Worm (Caenorhabditis elegans) whole organism, young adult: Measurements from ENCODE around the gene com-1.

Experiments used
- B0336.3 ChIP-seq: fragments of 200-800 bp; sonication (Bioruptor generic); IDR thresholded peaks from 2 replicates; pipeline ENCODE4 v1.3.6; 2022; ENCODE audit warnings: missing genetic modification characterization, missing compliant biosample characterization
- F22D6.2 ChIP-seq: sonication (generic microtip); optimal IDR thresholded peaks from 2 replicates; lab custom pipeline; 2016; ENCODE audit warnings: mild to moderate bottlenecking, missing genetic modification characterization, missing compliant biosample characterization
- F49E8.2 ChIP-seq: sonication (generic microtip); optimal IDR thresholded peaks from 3 replicates; lab custom pipeline; 2017; ENCODE audit warnings: missing genetic modification characterization, mild to moderate bottlenecking, missing compliant biosample characterization, antibody characterized with exemption, moderate library complexity; ENCODE audit not compliant: insufficient read depth
- F55B11.4 ChIP-seq: sonication (generic microtip); optimal IDR thresholded peaks from 2 replicates; lab custom pipeline; 2016; ENCODE audit warnings: missing compliant biosample characterization, missing genetic modification characterization, borderline replicate concordance; ENCODE audit not compliant: insufficient read depth
- F57A8.1 ChIP-seq: fragments of 200-800 bp; sonication (Bioruptor generic); optimal IDR thresholded peaks from 2 replicates; lab custom pipeline; 2018; ENCODE audit warnings: mild to moderate bottlenecking, missing genetic modification characterization, moderate library complexity, missing compliant biosample characterization
- K12H6.12 ChIP-seq: fragments of 200-800 bp; sonication (Bioruptor generic); optimal IDR thresholded peaks from 2 replicates; lab custom pipeline; 2018; ENCODE audit warnings: mild to moderate bottlenecking, missing genetic modification characterization, missing compliant biosample characterization
- Y53F4B.3 ChIP-seq: fragments of 200-800 bp; sonication (Bioruptor generic); IDR thresholded peaks from 2 replicates; pipeline ENCODE4 v1.3.6; 2022; ENCODE audit warnings: missing genetic modification reagents, missing genetic modification characterization, missing compliant biosample characterization
- ama-1 ChIP-seq, 3 experiments: fragments of 150-350 bp in 1 of 3; sonication (generic microtip) in 2 of 3; optimal IDR thresholded peaks; 2 replicates each; lab custom pipeline; 2014 to 2018; ENCODE audit warnings: missing biosample characterization in 2 of 3, missing genetic modification characterization in 2 of 3, missing genetic modification reagents in 2 of 3
- aptf-3 ChIP-seq: fragments of 200-800 bp; sonication (Bioruptor generic); IDR thresholded peaks from 2 replicates; pipeline ENCODE4 v1.3.6; 2022; ENCODE audit warnings: missing genetic modification characterization, missing compliant biosample characterization
- atf-7 ChIP-seq: sonication (generic microtip); optimal IDR thresholded peaks from 2 replicates; lab custom pipeline; 2017; ENCODE audit warnings: mild to moderate bottlenecking, missing genetic modification characterization, missing compliant biosample characterization
- bed-1 ChIP-seq: fragments of 200-800 bp; sonication (Bioruptor generic); IDR thresholded peaks from 2 replicates; pipeline ENCODE4 v1.3.6; 2022; ENCODE audit warnings: missing genetic modification reagents, missing genetic modification characterization, missing compliant biosample characterization
- bed-2 ChIP-seq: fragments of 200-800 bp; sonication (Bioruptor generic); IDR thresholded peaks from 2 replicates; pipeline ENCODE4 v1.3.6; 2022; ENCODE audit warnings: missing genetic modification reagents, missing genetic modification characterization, missing compliant biosample characterization
- ccch-3 ChIP-seq: fragments of 200-800 bp; sonication (Bioruptor generic); optimal IDR thresholded peaks from 2 replicates; lab custom pipeline; 2018; ENCODE audit warnings: mild to moderate bottlenecking, missing genetic modification characterization, missing compliant biosample characterization
- ceh-58 ChIP-seq: fragments of 200-800 bp; sonication (Bioruptor generic); IDR thresholded peaks from 2 replicates; pipeline ENCODE4 v1.3.6; 2022; ENCODE audit warnings: missing genetic modification characterization, missing compliant biosample characterization
- ceh-79 ChIP-seq: sonication (generic microtip); optimal IDR thresholded peaks from 2 replicates; lab custom pipeline; 2017; ENCODE audit warnings: mild to moderate bottlenecking, missing genetic modification characterization, missing compliant biosample characterization
- dpl-1 ChIP-seq: fragments of 150-350 bp; optimal IDR thresholded peaks from 2 replicates; lab custom pipeline; 2014; ENCODE audit warnings: missing biosample characterization, missing genetic modification reagents, missing genetic modification characterization
- efl-1 ChIP-seq: fragments of 150-350 bp; optimal IDR thresholded peaks from 2 replicates; lab custom pipeline; 2014; ENCODE audit warnings: missing biosample characterization, missing genetic modification reagents, missing genetic modification characterization
- egl-18 ChIP-seq: fragments of 200-800 bp; sonication (Bioruptor generic); IDR thresholded peaks from 2 replicates; pipeline ENCODE4 v1.3.6; 2022; ENCODE audit warnings: missing genetic modification reagents, missing genetic modification characterization, missing compliant biosample characterization
- egrh-3 ChIP-seq: fragments of 200-800 bp; sonication (Bioruptor generic); IDR thresholded peaks from 2 replicates; pipeline ENCODE4 v1.3.6; 2022; ENCODE audit warnings: missing genetic modification reagents, missing genetic modification characterization, missing compliant biosample characterization
- ekl-4 ChIP-seq: fragments of 200-800 bp; sonication (Bioruptor generic); IDR thresholded peaks from 2 replicates; pipeline ENCODE4 v1.3.6; 2022; ENCODE audit warnings: missing genetic modification reagents, missing genetic modification characterization, missing compliant biosample characterization
- fkh-3 ChIP-seq: sonication (generic microtip); optimal IDR thresholded peaks from 2 replicates; lab custom pipeline; 2016; ENCODE audit warnings: mild to moderate bottlenecking, missing genetic modification characterization, missing compliant biosample characterization
- gei-17 ChIP-seq: fragments of 200-800 bp; sonication (Bioruptor generic); optimal IDR thresholded peaks from 2 replicates; lab custom pipeline; 2018; ENCODE audit warnings: mild to moderate bottlenecking, missing genetic modification characterization, missing compliant biosample characterization
- hlh-12 ChIP-seq: sonication (generic microtip); optimal IDR thresholded peaks from 2 replicates; lab custom pipeline; 2016; ENCODE audit warnings: missing genetic modification characterization, missing compliant biosample characterization
- hmg-1.2 ChIP-seq: fragments of 200-800 bp; sonication (Bioruptor generic); IDR thresholded peaks from 2 replicates; pipeline ENCODE4 v1.3.6; 2022; ENCODE audit warnings: missing genetic modification reagents, missing genetic modification characterization, missing compliant biosample characterization
- hrde-1 ChIP-seq: sonication (generic microtip); optimal IDR thresholded peaks from 2 replicates; lab custom pipeline; 2016; ENCODE audit warnings: missing genetic modification characterization, mild to moderate bottlenecking, missing compliant biosample characterization, moderate library complexity, missing genotype, missing genetic modification reagents, borderline replicate concordance
- lag-1 ChIP-seq: fragments of 200-800 bp; sonication (Bioruptor generic); IDR thresholded peaks from 2 replicates; pipeline ENCODE4 v1.3.6; 2022; ENCODE audit warnings: missing genetic modification reagents, missing genetic modification characterization, missing compliant biosample characterization
- let-526 ChIP-seq: fragments of 200-800 bp; sonication (Bioruptor generic); IDR thresholded peaks from 2 replicates; pipeline ENCODE4 v1.3.6; 2022; ENCODE audit warnings: missing genetic modification reagents, missing genetic modification characterization, missing compliant biosample characterization
- let-607 ChIP-seq, 2 experiments: fragments of 200-800 bp in 1 of 2; sonication (Bioruptor generic) in 1 of 2; sonication (generic microtip) in 1 of 2; optimal IDR thresholded peaks; 2 replicates each; lab custom pipeline; 2016 to 2018; ENCODE audit warnings: mild to moderate bottlenecking in 2 of 2, missing compliant biosample characterization in 2 of 2, missing genetic modification characterization in 2 of 2, moderate library complexity in 2 of 2, missing genotype in 1 of 2
- lin-26 ChIP-seq: fragments of 200-800 bp; sonication (Bioruptor generic); IDR thresholded peaks from 2 replicates; pipeline ENCODE4 v1.3.6; 2022; ENCODE audit warnings: missing genetic modification reagents, missing genetic modification characterization, missing compliant biosample characterization
- lsy-27 ChIP-seq: sonication (generic microtip); optimal IDR thresholded peaks from 2 replicates; lab custom pipeline; 2017; ENCODE audit warnings: missing genetic modification characterization, mild to moderate bottlenecking, missing compliant biosample characterization, antibody characterized with exemption, missing genotype, borderline replicate concordance; ENCODE audit not compliant: insufficient read depth
- mes-4 ChIP-seq: sonication (generic microtip); optimal IDR thresholded peaks from 2 replicates; lab custom pipeline; 2016; ENCODE audit warnings: missing genotype, missing genetic modification characterization, missing compliant biosample characterization
- nhr-120 ChIP-seq: fragments of 200-800 bp; sonication (Bioruptor generic); IDR thresholded peaks from 2 replicates; pipeline ENCODE4 v1.3.6; 2022; ENCODE audit warnings: missing genetic modification characterization, missing compliant biosample characterization
- pha-4 ChIP-seq: fragments of 150-350 bp; sonication (generic microtip); optimal IDR thresholded peaks from 2 replicates; lab custom pipeline; 2014; ENCODE audit warnings: missing biosample characterization, missing genetic modification reagents, missing genetic modification characterization
- rpc-1 ChIP-seq, 2 experiments: fragments of 150-350 bp in 1 of 2; sonication (generic microtip) in 1 of 2; optimal IDR thresholded peaks; 2 replicates each; lab custom pipeline; 2014 to 2018; ENCODE audit warnings: missing biosample characterization in 1 of 2, missing genetic modification characterization in 1 of 2, missing genetic modification reagents in 1 of 2, missing genotype in 1 of 2
- sdz-38 ChIP-seq: sonication (generic microtip); optimal IDR thresholded peaks from 2 replicates; lab custom pipeline; 2016; ENCODE audit warnings: missing genotype, missing genetic modification characterization, missing compliant biosample characterization
- sea-2 ChIP-seq: fragments of 200-800 bp; sonication (Bioruptor generic); IDR thresholded peaks from 2 replicates; pipeline ENCODE4 v1.3.6; 2022; ENCODE audit warnings: missing genetic modification characterization, missing compliant biosample characterization
- sptf-2 ChIP-seq: fragments of 200-800 bp; sonication (Bioruptor generic); optimal IDR thresholded peaks from 2 replicates; lab custom pipeline; 2018; ENCODE audit warnings: mild to moderate bottlenecking, missing genetic modification characterization, missing compliant biosample characterization
- xnd-1 ChIP-seq: sonication (generic microtip); optimal IDR thresholded peaks from 2 replicates; lab custom pipeline; 2016; ENCODE audit warnings: missing genotype, missing genetic modification reagents, missing genetic modification characterization, missing compliant biosample characterization
- zfh-2 ChIP-seq: fragments of 200-800 bp; sonication (Bioruptor generic); conservative IDR thresholded peaks from 2 replicates; pipeline ENCODE4 v1.3.6; 2022; ENCODE audit warnings: missing genetic modification reagents, missing genetic modification characterization, missing compliant biosample characterization
- ztf-25 ChIP-seq: fragments of 200-800 bp; sonication (Bioruptor generic); IDR thresholded peaks from 2 replicates; pipeline ENCODE4 v1.3.6; 2022; ENCODE audit warnings: missing genetic modification reagents, missing genetic modification characterization, missing compliant biosample characterization
- ztf-28 ChIP-seq: fragments of 200-800 bp; sonication (Bioruptor generic); IDR thresholded peaks from 2 replicates; pipeline ENCODE4 v1.3.6; 2022; ENCODE audit warnings: missing genetic modification reagents, missing genetic modification characterization, missing compliant biosample characterization
- ztf-3 ChIP-seq: fragments of 200-800 bp; sonication (Bioruptor generic); optimal IDR thresholded peaks from 2 replicates; lab custom pipeline; 2018; ENCODE audit warnings: mild to moderate bottlenecking, missing genetic modification characterization, missing compliant biosample characterization

com-1 gene

ce11 chrIII:10877542-10877941 is 18.6 kb upstream of the com-1 start (continued):
- TF ChIP-seq ztf-3 (GFP tag; lab: Kevin White, UChicago) (no peak), egl-18 (no peak), ceh-58 (GFP tag; lab: Robert Waterston, UW) (no peak), sea-2 (GFP tag; lab: Robert Waterston, UW) (no peak), hrde-1 (no peak), F22D6.2 (tag; lab: Kevin White, UChicago) (no peak), ztf-25 (GFP tag; lab: Robert Waterston, UW) (no peak), aptf-3 (GFP tag; lab: Robert Waterston, UW) (no peak), B0336.3 (GFP tag; lab: Robert Waterston, UW) (peak; percentile 70), F57A8.1 (no peak), atf-7 (tag; lab: Kevin White, UChicago) (no peak), sptf-2 (GFP tag; lab: Kevin White, UChicago) (no peak), lsy-27 (tag; lab: Kevin White, UChicago) (no peak), efl-1 (GFP tag; lab: Kevin White, UChicago) (peak; percentile 71), ekl-4 (no peak), bed-1 (GFP tag; lab: Robert Waterston, UW) (no peak), ztf-28 (0 out of 2 replicates have a peak, but pooled peaks have one; percentile 48), gei-17 (no peak), mes-4 (tag; lab: Kevin White, UChicago) (no peak), xnd-1 (peak; percentile 99), zfh-2 (GFP tag; lab: Robert Waterston, UW) (no peak), ccch-3 (no peak), hmg-1.2 (GFP tag; lab: Robert Waterston, UW) (0 out of 2 replicates have a peak, but pooled peaks have one; percentile 31), let-607 (tag; optimal IDR thresholded peaks at IDR 0.05; lab: Kevin White, UChicago) (no peak), sdz-38 (tag; lab: Kevin White, UChicago) (no peak), F49E8.2 (tag; lab: Kevin White, UChicago) (peak; percentile 74), K12H6.12 (tag; lab: Kevin White, UChicago) (no peak), F55B11.4 (tag; lab: Kevin White, UChicago) (no peak), egrh-3 (GFP tag; lab: Robert Waterston, UW) (no peak), nhr-120 (GFP tag; lab: Robert Waterston, UW) (no peak), ceh-79 (no peak), rpc-1 (optimal IDR thresholded peaks at IDR 0.05; lab: Kevin White, UChicago) (no peak), rpc-1 (tag; optimal IDR thresholded peaks at IDR 0.05; lab: Kevin White, UChicago) (no peak), ama-1 (optimal IDR thresholded peaks at IDR 0.05; lab: Kevin White, UChicago) (no peak), ama-1 (GFP tag; optimal IDR thresholded peaks at IDR 0.05; lab: Kevin White, UChicago) (no peak), lin-26 (GFP tag; lab: Robert Waterston, UW) (no peak), hlh-12 (tag; lab: Kevin White, UChicago) (no peak), let-526 (GFP tag; lab: Robert Waterston, UW) (no peak), lag-1 (no peak), bed-2 (GFP tag; lab: Robert Waterston, UW) (no peak), dpl-1 (GFP tag; lab: Kevin White, UChicago) (peak; percentile 48), fkh-3 (tag; lab: Kevin White, UChicago) (no peak), pha-4 (no peak), Y53F4B.3 (GFP tag; lab: Robert Waterston, UW) (no peak)
